Worm (Caenorhabditis elegans): ENCODE results near the gene srh-281.

The srh-281 gene

DNA sequence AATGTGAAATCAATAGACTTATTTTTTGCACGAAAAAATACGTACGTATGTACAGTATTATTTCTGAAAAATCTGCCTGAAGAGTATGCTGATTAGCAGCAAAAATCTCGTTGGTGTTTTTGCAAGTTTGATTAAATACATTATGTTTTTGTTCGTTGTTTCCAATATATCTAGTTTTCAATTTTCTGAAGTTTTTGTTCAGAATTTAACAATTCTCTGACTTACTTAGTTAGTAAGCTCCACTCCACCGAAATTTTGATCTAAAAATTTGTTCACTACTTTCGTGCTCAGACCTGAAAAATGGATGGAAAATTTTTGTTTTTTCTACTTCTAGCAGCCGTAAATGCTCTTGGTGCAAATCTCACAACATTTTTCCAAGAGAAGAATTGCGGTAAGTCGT is 14.3 kb downstream of the srh-281 start, which contains the start of gene irld-26:
Gene irld-26, plus strand, starts transcription at position 301 of the 400 bp plus-strand sequence.
- TF ChIP-seq klf-2 (GFP tag; conservative IDR thresholded peaks at IDR 0.05) (no peak), T22C8.4 (GFP tag; IDR thresholded peaks at IDR 0.05) (no peak), tab-1 (GFP tag; IDR thresholded peaks at IDR 0.05) (no peak), ref-1 (GFP tag; conservative IDR thresholded peaks at IDR 0.05) (no peak), med-1 (GFP tag; optimal IDR thresholded peaks at IDR 0.05; ENCODE audit: insufficient read depth) (no peak)

DNA sequence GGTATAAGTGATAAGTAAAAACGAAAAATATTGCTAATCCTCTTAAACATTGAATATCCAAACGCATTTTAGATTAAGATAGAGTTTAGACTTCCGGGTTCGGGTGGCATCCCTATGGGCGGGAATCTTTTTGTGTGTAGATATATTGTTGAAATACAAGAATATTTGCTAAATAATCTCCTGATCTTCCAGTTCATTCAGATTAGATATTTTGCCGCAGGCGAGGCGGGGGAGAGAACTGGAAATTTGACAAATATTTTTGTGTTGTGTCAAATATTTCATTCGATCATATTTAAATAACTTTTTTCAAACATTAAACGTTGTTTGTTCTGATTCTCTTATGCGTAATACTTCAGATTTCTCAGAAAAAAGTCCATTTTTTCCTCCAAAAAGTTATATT is 19.3 kb downstream of the srh-281 start, which contains the start of gene oac-15:
Gene oac-15, minus strand, starts transcription at position 101 of the 400 bp plus-strand sequence.
- TF ChIP-seq ztf-29 (GFP tag; IDR thresholded peaks at IDR 0.05) (no peak), ztf-23 (GFP tag; IDR thresholded peaks at IDR 0.05) (no peak), cog-1 (tag; optimal IDR thresholded peaks at IDR 0.05) (no peak), flt-1 (GFP tag; IDR thresholded peaks at IDR 0.05) (no peak), med-1 (GFP tag; optimal IDR thresholded peaks at IDR 0.05; ENCODE audit: insufficient read depth) (no peak)

DNA sequence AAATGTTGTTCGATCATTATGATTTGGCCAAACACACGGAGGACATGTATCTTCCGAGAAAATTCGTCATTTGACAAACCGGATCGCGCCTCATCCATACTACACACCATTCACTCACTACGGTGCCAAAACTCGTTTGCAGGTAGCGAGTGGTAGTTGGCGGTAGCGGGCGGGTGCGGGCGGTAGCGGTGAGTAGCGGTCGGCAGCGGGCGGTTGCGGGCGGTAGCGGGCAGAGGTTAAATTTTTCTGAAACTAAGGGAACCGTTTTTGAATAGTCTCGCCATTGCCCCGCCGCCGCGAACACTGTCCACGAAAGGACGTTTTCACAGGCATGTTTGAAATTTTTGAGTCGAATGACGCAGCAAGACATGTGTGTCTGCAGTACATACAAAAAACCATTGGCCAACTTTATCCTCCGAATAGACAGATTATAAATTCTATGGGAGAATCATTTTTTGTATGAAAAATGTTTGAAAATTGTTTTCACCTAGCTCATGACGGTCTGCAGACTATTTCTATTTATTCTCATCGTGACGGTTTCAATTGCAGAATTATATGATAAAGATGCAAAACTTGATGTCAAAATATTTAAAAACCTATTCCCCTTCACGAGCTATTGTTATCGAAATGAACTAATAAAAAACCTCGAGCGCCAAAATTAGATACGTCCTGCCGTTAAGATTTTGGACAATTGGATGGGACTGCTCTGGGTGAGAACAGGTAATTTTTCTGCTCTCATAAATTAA is 19.8 kb downstream of the srh-281 start, which contains the start of gene F11A5.16:
Gene F11A5.16, plus strand, starts transcription at position 696 of the 746 bp plus-strand sequence.
- TF ChIP-seq tab-1 (GFP tag; IDR thresholded peaks at IDR 0.05) (0 out of 2 replicates have a peak, but pooled peaks have one; percentile 18), ztf-29 (GFP tag; IDR thresholded peaks at IDR 0.05) (no peak), ztf-23 (GFP tag; IDR thresholded peaks at IDR 0.05) (no peak)

DNA sequence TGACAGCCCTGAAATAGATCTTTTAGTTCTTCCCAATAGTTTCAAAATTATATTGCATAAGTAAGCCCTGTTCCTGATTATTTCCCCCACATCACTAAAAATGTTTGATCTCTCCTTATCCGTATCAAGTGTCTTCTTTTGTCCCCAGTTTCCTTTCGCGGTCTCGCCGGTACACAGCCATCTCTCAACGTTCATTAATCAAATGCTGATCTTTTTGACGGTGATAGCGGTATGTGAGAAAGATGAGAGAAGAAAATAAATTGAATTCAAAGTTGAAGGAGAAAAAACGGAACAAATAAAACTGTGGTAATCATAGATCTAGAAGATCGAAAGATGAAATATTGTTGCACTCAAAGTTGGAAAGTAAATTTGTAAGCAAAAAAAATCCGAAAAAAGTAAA is 21.1 kb downstream of the srh-281 start:
- TF ChIP-seq ref-1 (GFP tag; conservative IDR thresholded peaks at IDR 0.05): no peak
- no peak for TF ChIP-seq tab-1 (GFP tag; IDR thresholded peaks at IDR 0.05)
- TF ChIP-seq T22C8.4 (GFP tag; IDR thresholded peaks at IDR 0.05): no peak
- no peak for TF ChIP-seq klf-2 (GFP tag; conservative IDR thresholded peaks at IDR 0.05)
- TF ChIP-seq cog-1 (tag; optimal IDR thresholded peaks at IDR 0.05): no peak
- no peak for TF ChIP-seq med-1 (GFP tag; optimal IDR thresholded peaks at IDR 0.05; ENCODE audit: insufficient read depth)
- TF ChIP-seq ztf-23 (GFP tag; IDR thresholded peaks at IDR 0.05): no peak
- TF ChIP-seq flt-1 (GFP tag; IDR thresholded peaks at IDR 0.05): no peak
- TF ChIP-seq ztf-29 (GFP tag; IDR thresholded peaks at IDR 0.05): no peak

DNA sequence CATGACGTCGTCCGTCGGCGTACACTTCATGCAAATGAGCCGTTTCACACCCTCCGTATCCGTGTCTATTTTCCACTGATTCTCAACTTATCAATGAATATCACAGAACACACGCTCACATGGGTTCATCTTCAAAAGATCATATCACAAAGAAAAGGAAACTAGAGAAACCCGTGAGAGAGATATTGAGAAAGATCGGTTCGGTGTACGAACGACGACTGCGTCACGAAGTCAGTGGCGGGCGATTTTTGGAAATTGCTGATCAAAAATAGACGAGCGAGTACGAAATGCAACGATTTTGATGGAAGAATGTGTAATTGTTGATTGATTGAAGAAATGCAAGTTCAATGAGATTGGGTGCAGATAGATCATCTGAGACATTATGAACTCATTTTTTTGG is 22.7 kb downstream of the srh-281 start:
- TF ChIP-seq cog-1 (tag; optimal IDR thresholded peaks at IDR 0.05) (no peak), med-1 (GFP tag; optimal IDR thresholded peaks at IDR 0.05; ENCODE audit: insufficient read depth) (no peak), T22C8.4 (GFP tag; IDR thresholded peaks at IDR 0.05) (no peak), flt-1 (GFP tag; IDR thresholded peaks at IDR 0.05) (no peak), ztf-23 (GFP tag; IDR thresholded peaks at IDR 0.05) (no peak), ref-1 (GFP tag; conservative IDR thresholded peaks at IDR 0.05) (no peak), klf-2 (GFP tag; conservative IDR thresholded peaks at IDR 0.05) (no peak), ztf-29 (GFP tag; IDR thresholded peaks at IDR 0.05) (no peak), tab-1 (GFP tag; IDR thresholded peaks at IDR 0.05) (no peak)

DNA sequence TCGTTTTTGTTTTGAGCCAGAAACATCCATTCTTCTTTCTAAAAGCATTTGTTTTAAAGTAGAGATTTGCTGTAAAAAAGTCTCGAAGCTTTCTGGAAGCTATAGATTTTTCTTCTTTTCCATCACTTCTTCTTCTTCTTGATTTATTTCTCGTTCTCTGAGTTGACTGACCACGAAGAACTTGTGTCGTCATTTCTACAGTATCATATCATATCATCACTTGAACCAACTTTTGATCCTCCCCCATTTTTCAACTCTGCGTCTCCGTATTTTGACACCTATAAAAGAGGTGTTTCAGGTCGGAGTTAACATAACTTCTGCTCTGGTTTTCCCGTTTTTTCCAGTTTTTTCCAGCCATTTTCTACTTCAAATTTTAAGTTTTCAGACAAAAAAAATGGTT is 23.9 kb downstream of the srh-281 start, which contains the start of gene F11A5.9:
Gene F11A5.9, plus strand, starts transcription at position 386 of the 400 bp plus-strand sequence.
- no peak for TF ChIP-seq ref-1 (GFP tag; conservative IDR thresholded peaks at IDR 0.05)
- no peak for TF ChIP-seq ztf-29 (GFP tag; IDR thresholded peaks at IDR 0.05)
- no peak for TF ChIP-seq flt-1 (GFP tag; IDR thresholded peaks at IDR 0.05)
- no peak for TF ChIP-seq med-1 (GFP tag; optimal IDR thresholded peaks at IDR 0.05; ENCODE audit: insufficient read depth)
- no peak for TF ChIP-seq T22C8.4 (GFP tag; IDR thresholded peaks at IDR 0.05)
- no peak for TF ChIP-seq cog-1 (tag; optimal IDR thresholded peaks at IDR 0.05)
- TF ChIP-seq ztf-23 (GFP tag; IDR thresholded peaks at IDR 0.05): no peak
- no peak for TF ChIP-seq klf-2 (GFP tag; conservative IDR thresholded peaks at IDR 0.05)
- no peak for TF ChIP-seq tab-1 (GFP tag; IDR thresholded peaks at IDR 0.05)

DNA sequence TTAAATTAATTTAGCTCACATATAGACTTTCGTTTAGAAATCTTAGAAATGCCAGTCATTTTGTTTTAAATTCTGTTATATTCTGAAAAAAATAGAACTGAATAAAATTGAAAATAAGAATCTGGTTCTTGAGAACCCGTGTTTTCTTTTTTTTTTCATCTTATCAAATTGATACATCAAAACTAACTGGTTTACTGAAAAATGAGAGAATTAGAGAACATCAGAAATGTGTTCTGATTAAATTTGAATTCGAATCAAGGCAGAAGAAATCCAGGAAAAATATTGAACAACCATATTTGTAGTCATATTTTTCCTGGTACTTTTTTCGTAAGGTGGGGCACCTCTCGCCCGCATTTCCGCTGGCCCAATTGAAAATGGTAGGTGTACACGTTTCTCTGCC is 27.9 kb downstream of the srh-281 start, which contains the start of gene F11A5.15:
Gene F11A5.15, minus strand, starts transcription at position 101 of the 400 bp plus-strand sequence.
- no peak for TF ChIP-seq T22C8.4 (GFP tag; IDR thresholded peaks at IDR 0.05)
- no peak for TF ChIP-seq flt-1 (GFP tag; IDR thresholded peaks at IDR 0.05)
- no peak for TF ChIP-seq ref-1 (GFP tag; conservative IDR thresholded peaks at IDR 0.05)
- no peak for TF ChIP-seq cog-1 (tag; optimal IDR thresholded peaks at IDR 0.05)
- no peak for TF ChIP-seq klf-2 (GFP tag; conservative IDR thresholded peaks at IDR 0.05)
- no peak for TF ChIP-seq ztf-23 (GFP tag; IDR thresholded peaks at IDR 0.05)
- TF ChIP-seq ztf-29 (GFP tag; IDR thresholded peaks at IDR 0.05): no peak
- no peak for TF ChIP-seq tab-1 (GFP tag; IDR thresholded peaks at IDR 0.05)
- TF ChIP-seq med-1 (GFP tag; optimal IDR thresholded peaks at IDR 0.05; ENCODE audit: insufficient read depth): no peak

DNA sequence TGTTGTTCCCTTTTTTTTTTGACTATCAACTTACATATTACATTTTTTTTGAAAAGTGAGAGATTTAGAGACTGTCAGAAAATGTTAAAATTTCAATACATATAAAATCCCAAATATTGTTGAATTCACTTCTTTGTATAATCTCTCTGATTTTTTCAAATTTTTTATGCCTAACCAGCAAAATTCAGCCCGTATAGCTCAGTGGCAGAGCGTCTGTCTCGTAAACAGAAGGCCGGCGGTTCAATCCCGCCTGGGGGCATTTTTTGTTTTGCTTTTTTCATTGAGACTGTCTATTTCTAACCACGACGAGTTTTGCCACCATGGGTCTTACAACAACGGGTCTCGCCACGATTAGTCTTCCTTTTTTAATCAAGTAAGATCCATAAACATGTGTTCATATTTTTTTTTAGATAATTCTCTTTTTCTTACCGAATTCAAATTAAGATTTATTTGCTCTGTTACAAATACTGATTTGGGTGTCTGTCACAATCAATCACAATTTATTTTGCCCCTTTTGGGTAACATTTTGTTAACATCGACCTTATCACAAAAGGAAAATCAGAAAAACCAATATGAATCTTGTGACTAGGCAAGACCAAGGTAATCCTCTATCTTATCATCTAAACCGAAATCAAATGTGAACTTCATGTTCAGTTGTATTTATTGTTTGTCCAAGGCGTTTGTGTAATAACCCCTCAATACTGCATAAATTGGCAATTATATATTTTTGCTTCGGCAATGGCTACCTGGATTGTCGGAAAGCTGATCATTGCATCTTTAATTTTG is 28.6 kb downstream of the srh-281 start, which contains the start of gene glc-1:
Gene glc-1, plus strand, starts transcription at position 663 of the 786 bp plus-strand sequence.
- TF ChIP-seq med-1 (GFP tag; optimal IDR thresholded peaks at IDR 0.05; ENCODE audit: insufficient read depth) (no peak), cog-1 (tag; optimal IDR thresholded peaks at IDR 0.05) (no peak), ztf-23 (GFP tag; IDR thresholded peaks at IDR 0.05) (no peak), ztf-29 (GFP tag; IDR thresholded peaks at IDR 0.05) (no peak), klf-2 (GFP tag; conservative IDR thresholded peaks at IDR 0.05) (no peak), ref-1 (GFP tag; conservative IDR thresholded peaks at IDR 0.05) (no peak), T22C8.4 (GFP tag; IDR thresholded peaks at IDR 0.05) (no peak), flt-1 (GFP tag; IDR thresholded peaks at IDR 0.05) (no peak), tab-1 (GFP tag; IDR thresholded peaks at IDR 0.05) (no peak)

DNA sequence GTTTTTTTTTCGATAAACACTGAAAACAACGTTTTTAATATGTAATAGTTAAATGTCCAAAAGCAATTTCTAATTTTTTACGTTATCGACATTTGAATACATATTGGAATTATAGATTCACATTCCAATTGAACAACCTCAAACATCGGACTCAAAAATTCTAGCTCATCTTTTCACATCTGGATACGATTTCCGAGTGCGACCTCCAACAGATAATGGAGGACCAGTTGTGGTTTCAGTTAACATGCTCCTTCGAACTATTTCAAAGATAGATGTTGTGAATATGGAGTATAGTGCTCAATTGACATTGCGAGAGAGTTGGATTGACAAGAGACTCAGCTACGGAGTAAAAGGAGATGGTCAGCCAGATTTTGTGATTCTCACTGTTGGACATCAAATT is 29.4 kb downstream of the srh-281 start:
- TF ChIP-seq T22C8.4 (GFP tag; IDR thresholded peaks at IDR 0.05) (no peak), ref-1 (GFP tag; conservative IDR thresholded peaks at IDR 0.05) (no peak), klf-2 (GFP tag; conservative IDR thresholded peaks at IDR 0.05) (no peak), cog-1 (tag; optimal IDR thresholded peaks at IDR 0.05) (no peak), tab-1 (GFP tag; IDR thresholded peaks at IDR 0.05) (no peak), ztf-29 (GFP tag; IDR thresholded peaks at IDR 0.05) (no peak), ztf-23 (GFP tag; IDR thresholded peaks at IDR 0.05) (no peak), med-1 (GFP tag; optimal IDR thresholded peaks at IDR 0.05; ENCODE audit: insufficient read depth) (no peak), flt-1 (GFP tag; IDR thresholded peaks at IDR 0.05) (no peak)
